4 fruit fly cellular contexts compared by ENCODE assay signal in the genomic region with DNA sequence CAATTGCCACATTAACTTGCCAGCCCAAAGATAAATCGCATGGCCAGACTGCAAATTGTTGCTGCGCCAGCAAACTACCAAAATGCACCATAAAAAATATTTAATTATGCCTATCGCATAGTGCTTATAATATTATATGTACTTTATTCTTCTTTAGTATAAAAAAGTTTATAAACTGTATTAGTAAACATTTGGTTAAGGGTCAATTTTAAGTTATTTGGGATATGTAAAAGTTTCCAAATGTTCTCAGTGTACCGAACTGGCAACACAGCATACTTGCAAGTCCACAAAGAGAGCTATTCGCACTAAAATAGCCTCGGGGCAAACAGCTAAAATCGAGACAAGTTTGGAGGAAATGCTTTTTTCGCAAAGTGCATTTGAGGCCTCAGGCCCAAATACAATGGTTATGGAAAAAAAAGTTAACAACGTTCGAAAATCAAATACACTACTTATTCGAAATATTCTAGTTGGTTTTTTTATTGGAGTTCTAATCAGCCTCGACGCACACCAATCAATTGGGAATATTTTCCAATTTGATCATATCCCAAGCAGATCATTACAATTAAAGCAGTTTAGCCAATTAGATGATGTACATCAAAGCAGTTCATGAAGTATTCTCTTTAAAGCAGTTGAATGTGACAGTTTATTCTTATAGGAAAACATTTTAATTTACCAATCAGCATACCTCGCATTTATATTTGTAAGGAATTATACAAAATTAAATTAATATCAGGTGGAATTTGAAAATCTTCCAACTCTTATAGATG.
TF ChIP-seq lines count a peak whose summit lies in the region.

No protein-coding gene starts in this region.

- TF ChIP-seq CTCF in whole organism, embryonic (GFP tag; optimal IDR thresholded peaks at IDR 0.05; lab: Kevin White, UChicago): no peak

TF ChIP-seq in whole organism, adult, 20 proteins besides CTCF, POLR2A, EP300 and RAD21:
- TF ChIP-seq kay (GFP tag; lab: Kevin White, UChicago; ENCODE audit: borderline replicate concordance): no peak
- TF ChIP-seq bab1 (GFP tag; optimal IDR thresholded peaks at IDR 0.05; lab: Kevin White, UChicago): peak; percentile 24

TF ChIP-seq in whole organism, embryonic, 481 proteins besides CTCF, POLR2A, EP300 and RAD21:
- TF ChIP-seq tup (GFP tag; optimal IDR thresholded peaks at IDR 0.05; lab: Kevin White, UChicago) (no peak), CG3281 (GFP tag; optimal IDR thresholded peaks at IDR 0.05; lab: Kevin White, UChicago) (no peak), Doc2 (GFP tag; IDR thresholded peaks at IDR 0.05; lab: Robert Waterston, UW) (no peak), insv (GFP tag; optimal IDR thresholded peaks at IDR 0.05; lab: Kevin White, UChicago) (peak; percentile 100), gfzf (GFP tag; optimal IDR thresholded peaks at IDR 0.05; lab: Kevin White, UChicago) (no peak), row (GFP tag; IDR thresholded peaks at IDR 0.05; lab: Robert Waterston, UW) (0 out of 3 replicates have a peak, but pooled peaks have one; percentile 10), zen (tag; optimal IDR thresholded peaks at IDR 0.05; lab: Kevin White, UChicago) (peak; percentile 84), sens (GFP tag; lab: Kevin White, UChicago) (peak; percentile 38), Atf-2 (GFP tag; optimal IDR thresholded peaks at IDR 0.05; lab: Kevin White, UChicago) (no peak), Jarid2 (GFP tag; optimal IDR thresholded peaks at IDR 0.05; lab: Kevin White, UChicago) (peak; percentile 1), Drgx (GFP tag; IDR thresholded peaks at IDR 0.05; lab: Robert Waterston, UW) (peak; percentile 65; the same call in 1 of the 2 replicates), Dfd (GFP tag; optimal IDR thresholded peaks at IDR 0.05; lab: Kevin White, UChicago) (peak in 1 of 2 experiments; percentile 24), NC2α (GFP tag; optimal IDR thresholded peaks at IDR 0.05; lab: Kevin White, UChicago) (no peak), CG31365 (tag; optimal IDR thresholded peaks at IDR 0.05; lab: Kevin White, UChicago) (peak; percentile 95), D19A (tag; optimal IDR thresholded peaks at IDR 0.05; lab: Kevin White, UChicago) (peak; percentile 72), inv (GFP tag; IDR thresholded peaks at IDR 0.05; lab: Robert Waterston, UW; ENCODE audit: partially characterized antibody) (no peak), Elba2 (GFP tag; optimal IDR thresholded peaks at IDR 0.05; lab: Kevin White, UChicago) (peak; percentile 97), E2f2 (GFP tag; IDR thresholded peaks at IDR 0.05; lab: Robert Waterston, UW) (no peak), stwl (tag; optimal IDR thresholded peaks at IDR 0.05; lab: Kevin White, UChicago) (peak; percentile 45), kni (GFP tag; optimal IDR thresholded peaks at IDR 0.05; lab: Kevin White, UChicago) (no peak), CG2199 (GFP tag; IDR thresholded peaks at IDR 0.05; lab: Robert Waterston, UW) (0 out of 3 replicates have a peak, but pooled peaks have one; percentile 30), CG15011 (GFP tag; optimal IDR thresholded peaks at IDR 0.05; lab: Kevin White, UChicago) (no peak)

TF ChIP-seq in whole organism, prepupa, 60 proteins besides CTCF, POLR2A, EP300 and RAD21 (continues in another document):
- TF ChIP-seq CG6792 (GFP tag; optimal IDR thresholded peaks at IDR 0.05; lab: Kevin White, UChicago): no peak
- TF ChIP-seq acj6 (GFP tag; optimal IDR thresholded peaks at IDR 0.05; lab: Kevin White, UChicago): no peak
- TF ChIP-seq CG3032 (tag; optimal IDR thresholded peaks at IDR 0.05; lab: Kevin White, UChicago): no peak
- TF ChIP-seq Blimp-1 (GFP tag; optimal IDR thresholded peaks at IDR 0.05; lab: Kevin White, UChicago): no peak
- TF ChIP-seq CG32006 (GFP tag; optimal IDR thresholded peaks at IDR 0.05; lab: Kevin White, UChicago): peak; percentile 64
- no peak for TF ChIP-seq CG7368 (GFP tag; optimal IDR thresholded peaks at IDR 0.05; lab: Kevin White, UChicago)
- TF ChIP-seq Sox15 (GFP tag; optimal IDR thresholded peaks at IDR 0.05; lab: Kevin White, UChicago): no peak
- no peak for TF ChIP-seq vri (GFP tag; optimal IDR thresholded peaks at IDR 0.05; lab: Kevin White, UChicago)
- no peak for TF ChIP-seq CG34406 (GFP tag; optimal IDR thresholded peaks at IDR 0.05; lab: Kevin White, UChicago)
- TF ChIP-seq CG9139 (GFP tag; optimal IDR thresholded peaks at IDR 0.05; lab: Kevin White, UChicago): no peak
- peak; percentile 10 for TF ChIP-seq achi (GFP tag; optimal IDR thresholded peaks at IDR 0.05; lab: Kevin White, UChicago)
- peak; percentile 69 for TF ChIP-seq CG8119 (GFP tag; IDR thresholded peaks at IDR 0.05; lab: Robert Waterston, UW)
- TF ChIP-seq CG15336 (GFP tag; IDR thresholded peaks at IDR 0.05; lab: Robert Waterston, UW): peak; percentile 60
- peak; percentile 36; the same call in 2 of the 3 replicates for TF ChIP-seq CG6163 (GFP tag; IDR thresholded peaks at IDR 0.05; lab: Robert Waterston, UW)
- TF ChIP-seq Smox (GFP tag; optimal IDR thresholded peaks at IDR 0.05; lab: Kevin White, UChicago): no peak
- no peak for TF ChIP-seq Sox14 (GFP tag; optimal IDR thresholded peaks at IDR 0.05; lab: Kevin White, UChicago)
- TF ChIP-seq CG10631 (GFP tag; optimal IDR thresholded peaks at IDR 0.05; lab: Kevin White, UChicago): peak; percentile 7
- peak; percentile 60; the same call in 2 of the 3 replicates for TF ChIP-seq eg (GFP tag; IDR thresholded peaks at IDR 0.05; lab: Robert Waterston, UW)
- peak; percentile 4 for TF ChIP-seq CG4318 (GFP tag; optimal IDR thresholded peaks at IDR 0.05; lab: Kevin White, UChicago)
- peak; percentile 28; the same call in 1 of the 2 replicates for TF ChIP-seq Gug (GFP tag; IDR thresholded peaks at IDR 0.05; lab: Robert Waterston, UW)
- peak; percentile 25 for TF ChIP-seq Hr4 (GFP tag; optimal IDR thresholded peaks at IDR 0.05; lab: Kevin White, UChicago)
- TF ChIP-seq CG1621 (tag; optimal IDR thresholded peaks at IDR 0.05; lab: Kevin White, UChicago): no peak
- peak; percentile 57 for TF ChIP-seq Eip78C (GFP tag; lab: Kevin White, UChicago)
- no peak for TF ChIP-seq CG10669 (GFP tag; optimal IDR thresholded peaks at IDR 0.05; lab: Kevin White, UChicago)
- no peak for TF ChIP-seq Eip75B (GFP tag; optimal IDR thresholded peaks at IDR 0.05; lab: Kevin White, UChicago)
- TF ChIP-seq salr (GFP tag; optimal IDR thresholded peaks at IDR 0.05; lab: Kevin White, UChicago): no peak
- TF ChIP-seq svp (GFP tag; lab: Kevin White, UChicago): peak; percentile 43
- no peak for TF ChIP-seq fkh (GFP tag; optimal IDR thresholded peaks at IDR 0.05; lab: Kevin White, UChicago)
- TF ChIP-seq Lpt (GFP tag; optimal IDR thresholded peaks at IDR 0.05; lab: Kevin White, UChicago): peak; percentile 7
- TF ChIP-seq CG16779 (tag; optimal IDR thresholded peaks at IDR 0.05; lab: Kevin White, UChicago): no peak

TF ChIP-seq in whole organism, pupa, 21 proteins besides CTCF, POLR2A, EP300 and RAD21:
- no peak for TF ChIP-seq fd96Ca (GFP tag; IDR thresholded peaks at IDR 0.05; lab: Robert Waterston, UW)
- 0 out of 2 replicates have a peak, but pooled peaks have one; percentile 18 for TF ChIP-seq Ets98B (GFP tag; IDR thresholded peaks at IDR 0.05; lab: Robert Waterston, UW)
- TF ChIP-seq CG4496 (GFP tag; IDR thresholded peaks at IDR 0.05; lab: Robert Waterston, UW): no peak
- peak; percentile 38 for TF ChIP-seq CG8301 (tag; optimal IDR thresholded peaks at IDR 0.05; lab: Kevin White, UChicago)
- no peak for TF ChIP-seq CG15710 (tag; optimal IDR thresholded peaks at IDR 0.05; lab: Kevin White, UChicago)
- TF ChIP-seq Snoo (tag; optimal IDR thresholded peaks at IDR 0.05; lab: Kevin White, UChicago): no peak
- TF ChIP-seq CG17806 (tag; optimal IDR thresholded peaks at IDR 0.05; lab: Kevin White, UChicago): no peak
- TF ChIP-seq CG14655 (GFP tag; optimal IDR thresholded peaks at IDR 0.05; lab: Kevin White, UChicago): peak; percentile 57
- TF ChIP-seq CG32121 (GFP tag; IDR thresholded peaks at IDR 0.05; lab: Robert Waterston, UW): peak; percentile 62
- peak; percentile 39; the same call in 1 of the 2 replicates for TF ChIP-seq rn (GFP tag; IDR thresholded peaks at IDR 0.05; lab: Robert Waterston, UW)
- TF ChIP-seq EcR (GFP tag; optimal IDR thresholded peaks at IDR 0.05; lab: Kevin White, UChicago): no peak
